Worm (Caenorhabditis elegans) whole organism, L2 larva: Measurements from ENCODE around the gene idhb-1.
A peak's percentile ranks its signal among the peaks of the same experiment; 100 is the strongest.

Experiments
- C34F6.9 ChIP-seq: fragments of 150-350 bp; optimal IDR thresholded peaks from 2 replicates; lab custom pipeline; 2014; ENCODE audit warnings: missing biosample characterization, missing genetic modification characterization
- F13H6.1 ChIP-seq: sonication (generic microtip); optimal IDR thresholded peaks from 2 replicates; lab custom pipeline; 2016; ENCODE audit warnings: missing genetic modification characterization, missing compliant biosample characterization
- R02D3.7 ChIP-seq: fragments of 150-350 bp; optimal IDR thresholded peaks from 2 replicates; lab custom pipeline; 2014; ENCODE audit warnings: missing biosample characterization, missing genetic modification characterization
- Y55F3AM.14 ChIP-seq: fragments of 200-800 bp; sonication (Bioruptor generic); optimal IDR thresholded peaks from 2 replicates; lab custom pipeline; 2018; ENCODE audit warnings: mild to moderate bottlenecking, missing genetic modification characterization, missing compliant biosample characterization
- ZK546.5 ChIP-seq: sonication (generic microtip); optimal IDR thresholded peaks from 2 replicates; lab custom pipeline; 2017; ENCODE audit warnings: missing biosample characterization, missing genetic modification characterization
- alr-1 ChIP-seq: fragments of 150-350 bp; optimal IDR thresholded peaks from 2 replicates; lab custom pipeline; 2014; ENCODE audit warnings: missing biosample characterization, missing genetic modification characterization
- aly-2 ChIP-seq: fragments of 150-350 bp; optimal IDR thresholded peaks from 2 replicates; lab custom pipeline; 2014; ENCODE audit warnings: missing biosample characterization, missing genetic modification characterization
- ama-1 ChIP-seq: fragments of 150-350 bp; optimal IDR thresholded peaks from 2 replicates; lab custom pipeline; 2018; ENCODE audit warnings: inconsistent platforms
- blmp-1 ChIP-seq: sonication (generic microtip); optimal IDR thresholded peaks from 2 replicates; lab custom pipeline; 2017; ENCODE audit warnings: missing genetic modification characterization, mild to moderate bottlenecking, missing compliant biosample characterization, antibody characterized with exemption, moderate library complexity; ENCODE audit not compliant: insufficient read depth
- ceh-16 ChIP-seq: fragments of 150-350 bp; optimal IDR thresholded peaks from 2 replicates; lab custom pipeline; 2014; ENCODE audit warnings: missing biosample characterization, missing genetic modification characterization
- ceh-82 ChIP-seq: fragments of 150-350 bp; optimal IDR thresholded peaks from 2 replicates; lab custom pipeline; 2014; ENCODE audit warnings: missing biosample characterization, missing genetic modification characterization
- crh-2 ChIP-seq: sonication (generic microtip); optimal IDR thresholded peaks from 2 replicates; lab custom pipeline; 2017; ENCODE audit warnings: missing biosample characterization, missing genetic modification characterization
- dmd-4 ChIP-seq: sonication (generic microtip); optimal IDR thresholded peaks from 2 replicates; lab custom pipeline; 2017; ENCODE audit warnings: missing biosample characterization, missing genetic modification characterization
- egl-27 ChIP-seq: sonication (generic microtip); optimal IDR thresholded peaks from 3 replicates; lab custom pipeline; 2017; ENCODE audit warnings: missing biosample characterization, missing genetic modification reagents, missing genetic modification characterization
- elt-1 ChIP-seq: fragments of 150-350 bp; optimal IDR thresholded peaks from 2 replicates; lab custom pipeline; 2014; ENCODE audit warnings: missing biosample characterization, missing genetic modification characterization
- elt-3 ChIP-seq: sonication (generic microtip); optimal IDR thresholded peaks from 2 replicates; lab custom pipeline; 2017; ENCODE audit warnings: missing biosample characterization, missing genetic modification characterization
- fos-1 ChIP-seq: fragments of 150-350 bp; optimal IDR thresholded peaks from 2 replicates; lab custom pipeline; 2014; ENCODE audit warnings: missing biosample characterization, missing genetic modification characterization
- gmeb-1 ChIP-seq: fragments of 150-350 bp; optimal IDR thresholded peaks from 2 replicates; lab custom pipeline; 2014; ENCODE audit warnings: missing biosample characterization, missing genetic modification characterization
- lin-11 ChIP-seq: fragments of 150-350 bp; sonication (generic microtip); optimal IDR thresholded peaks from 2 replicates; lab custom pipeline; 2014; ENCODE audit warnings: missing biosample characterization, missing genetic modification characterization, inconsistent platforms, mixed read lengths
- lin-13 ChIP-seq: fragments of 150-350 bp; optimal IDR thresholded peaks from 2 replicates; lab custom pipeline; 2014; ENCODE audit warnings: missing biosample characterization, missing genetic modification reagents, missing genetic modification characterization
- lin-39 ChIP-seq: fragments of 150-350 bp; optimal IDR thresholded peaks from 2 replicates; lab custom pipeline; 2014; ENCODE audit warnings: missing biosample characterization, missing genetic modification reagents, missing genetic modification characterization
- lsy-2 ChIP-seq, 2 experiments: fragments of 150-350 bp in 1 of 2; sonication (generic microtip) in 1 of 2; optimal IDR thresholded peaks; 2 replicates each; lab custom pipeline; 2014 to 2017; ENCODE audit warnings: missing biosample characterization in 2 of 2, missing genetic modification characterization in 2 of 2
- mab-5 ChIP-seq: fragments of 150-350 bp; optimal IDR thresholded peaks from 2 replicates; lab custom pipeline; 2014; ENCODE audit warnings: missing biosample characterization, missing genetic modification characterization
- mbf-1 ChIP-seq: sonication (generic microtip); optimal IDR thresholded peaks from 2 replicates; lab custom pipeline; 2017; ENCODE audit warnings: missing biosample characterization, missing genetic modification characterization
- mdl-1 ChIP-seq, 2 experiments: fragments of 150-350 bp in 1 of 2; sonication (generic microtip) in 1 of 2; optimal IDR thresholded peaks; 2 replicates each; lab custom pipeline; 2017; ENCODE audit warnings: missing biosample characterization in 2 of 2, missing genetic modification characterization in 2 of 2
- nhr-10 ChIP-seq: sonication (generic microtip); optimal IDR thresholded peaks from 2 replicates; lab custom pipeline; 2017; ENCODE audit warnings: missing biosample characterization, missing genetic modification characterization
- nhr-11 ChIP-seq: fragments of 150-350 bp; optimal IDR thresholded peaks from 2 replicates; lab custom pipeline; 2014; ENCODE audit warnings: missing biosample characterization, missing genetic modification characterization
- nhr-12 ChIP-seq: fragments of 150-350 bp; optimal IDR thresholded peaks from 2 replicates; lab custom pipeline; 2014; ENCODE audit warnings: missing biosample characterization, missing genetic modification characterization
- nhr-129 ChIP-seq: fragments of 150-350 bp; optimal IDR thresholded peaks from 2 replicates; lab custom pipeline; 2014; ENCODE audit warnings: missing biosample characterization, missing genetic modification characterization
- nhr-21 ChIP-seq: fragments of 150-350 bp; optimal IDR thresholded peaks from 2 replicates; lab custom pipeline; 2014; ENCODE audit warnings: missing biosample characterization, missing genetic modification characterization
- nhr-23 ChIP-seq: fragments of 150-350 bp; optimal IDR thresholded peaks from 2 replicates; lab custom pipeline; 2014; ENCODE audit warnings: missing biosample characterization, missing genetic modification reagents, missing genetic modification characterization
- nhr-237 ChIP-seq: fragments of 150-350 bp; optimal IDR thresholded peaks from 2 replicates; lab custom pipeline; 2014; ENCODE audit warnings: missing biosample characterization, missing genetic modification characterization
- nhr-25 ChIP-seq: fragments of 150-350 bp; sonication (generic microtip); optimal IDR thresholded peaks from 3 replicates; lab custom pipeline; 2014; ENCODE audit warnings: missing biosample characterization, missing genetic modification characterization
- nhr-6 ChIP-seq: fragments of 150-350 bp; optimal IDR thresholded peaks from 2 replicates; lab custom pipeline; 2014; ENCODE audit warnings: missing biosample characterization, missing genetic modification characterization
- nhr-77 ChIP-seq: fragments of 150-350 bp; optimal IDR thresholded peaks from 2 replicates; lab custom pipeline; 2014; ENCODE audit warnings: missing biosample characterization, missing genetic modification characterization
- peb-1 ChIP-seq: fragments of 150-350 bp; optimal IDR thresholded peaks from 2 replicates; lab custom pipeline; 2014; ENCODE audit warnings: missing biosample characterization, missing genetic modification characterization
- sem-4 ChIP-seq: fragments of 150-350 bp; optimal IDR thresholded peaks from 2 replicates; lab custom pipeline; 2014; ENCODE audit warnings: missing biosample characterization, missing genetic modification reagents, missing genetic modification characterization
- skn-1 ChIP-seq: sonication (generic microtip); optimal IDR thresholded peaks from 2 replicates; lab custom pipeline; 2017; ENCODE audit warnings: missing biosample characterization, missing genetic modification characterization
- sma-3 ChIP-seq: sonication (generic microtip); optimal IDR thresholded peaks from 2 replicates; lab custom pipeline; 2016; ENCODE audit warnings: missing genetic modification reagents, missing genetic modification characterization, missing compliant biosample characterization
- sma-9 ChIP-seq, 2 experiments: fragments of 150-350 bp in 1 of 2; sonication (generic microtip) in 1 of 2; optimal IDR thresholded peaks; 2 replicates each; lab custom pipeline; 2014 to 2016; ENCODE audit warnings: missing genetic modification characterization in 2 of 2, mild to moderate bottlenecking in 1 of 2, missing biosample characterization in 1 of 2, missing compliant biosample characterization in 1 of 2, missing genetic modification reagents in 1 of 2, moderate library complexity in 1 of 2
- snpc-4 ChIP-seq: fragments of 150-350 bp; optimal IDR thresholded peaks from 2 replicates; lab custom pipeline; 2014; ENCODE audit warnings: missing biosample characterization, missing genetic modification characterization
- unc-39 ChIP-seq: fragments of 150-350 bp; optimal IDR thresholded peaks from 2 replicates; lab custom pipeline; 2014; ENCODE audit warnings: missing biosample characterization, missing genetic modification characterization
- unc-55 ChIP-seq: fragments of 150-350 bp; sonication (generic microtip); optimal IDR thresholded peaks from 3 replicates; lab custom pipeline; 2014; ENCODE audit warnings: missing biosample characterization, missing genetic modification reagents, missing genetic modification characterization
- unc-62 ChIP-seq: fragments of 150-350 bp; optimal IDR thresholded peaks from 2 replicates; lab custom pipeline; 2014; ENCODE audit warnings: missing biosample characterization, missing genetic modification reagents, missing genetic modification characterization
- zag-1 ChIP-seq: fragments of 150-350 bp; optimal IDR thresholded peaks from 2 replicates; lab custom pipeline; 2014; ENCODE audit warnings: missing biosample characterization, missing genetic modification characterization
- ztf-1 ChIP-seq: fragments of 200-800 bp; sonication (Bioruptor generic); conservative IDR thresholded peaks from 2 replicates; pipeline ENCODE4 v1.3.6; 2022; ENCODE audit warnings: missing genetic modification characterization, missing compliant biosample characterization
- ztf-11 ChIP-seq: sonication (generic microtip); optimal IDR thresholded peaks from 2 replicates; lab custom pipeline; 2017; ENCODE audit warnings: missing biosample characterization, missing genetic modification characterization
- ztf-4 ChIP-seq: fragments of 150-350 bp; optimal IDR thresholded peaks from 2 replicates; lab custom pipeline; 2014; ENCODE audit warnings: missing biosample characterization, missing genetic modification characterization

idhb-1 gene

ce11 chrX:14147400-14147799 is 26.5 kb downstream of the idhb-1 start, which contains the start of gene akt-2:
akt-2 (plus strand) TSS chrX:14147700.
- TF ChIP-seq lin-39 (tag; lab: Kevin White, UChicago) (no peak), unc-62 (GFP tag; lab: Kevin White, UChicago) (no peak)

DNA sequence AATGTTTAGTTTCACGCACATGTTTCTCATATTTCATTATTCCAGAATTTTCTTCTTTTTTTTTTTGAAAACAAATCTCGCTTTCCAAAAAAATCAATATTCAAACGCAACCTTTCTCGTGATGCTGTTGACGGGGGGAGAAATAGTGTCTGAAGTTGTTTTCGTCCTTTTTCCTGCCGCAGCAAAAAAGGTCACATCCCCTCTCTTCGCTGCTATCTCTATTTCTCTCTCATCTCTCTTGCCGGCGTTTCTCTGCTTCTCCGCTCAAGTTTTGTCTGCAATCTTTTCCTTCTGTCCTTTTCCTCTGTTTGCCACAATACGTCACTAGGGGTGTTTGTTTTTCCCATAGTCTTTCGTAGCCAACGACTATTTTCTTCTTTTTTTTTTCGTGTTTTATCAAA is 27.1 kb downstream of the idhb-1 start:
- no peak for TF ChIP-seq nhr-237 (tag; lab: Kevin White, UChicago)
- peak; percentile 49 for TF ChIP-seq gmeb-1 (tag; lab: Kevin White, UChicago)
- no peak for TF ChIP-seq aly-2 (tag; lab: Kevin White, UChicago)
- TF ChIP-seq lsy-2 (tag; optimal IDR thresholded peaks at IDR 0.05; lab: Kevin White, UChicago), result peak; percentile 33 to 80
- no peak for TF ChIP-seq unc-39 (tag; lab: Kevin White, UChicago)
- TF ChIP-seq unc-55, result peak; percentile 70
- no peak for TF ChIP-seq alr-1
- TF ChIP-seq dmd-4 (tag; lab: Kevin White, UChicago), result no peak
- TF ChIP-seq C34F6.9 (tag; lab: Kevin White, UChicago), result peak; percentile 89
- TF ChIP-seq Y55F3AM.14 (GFP tag; lab: Kevin White, UChicago), result peak; percentile 49
- peak; percentile 69 for TF ChIP-seq nhr-6 (tag; lab: Kevin White, UChicago)
- no peak for TF ChIP-seq ceh-16 (tag; lab: Kevin White, UChicago)
- peak; percentile 8 for TF ChIP-seq snpc-4 (tag; lab: Kevin White, UChicago)
- peak; percentile 94 for TF ChIP-seq crh-2 (tag; lab: Kevin White, UChicago)
- TF ChIP-seq ceh-82, result peak; percentile 3
- no peak for TF ChIP-seq ZK546.5 (tag; lab: Kevin White, UChicago)
- peak; percentile 50 for TF ChIP-seq ztf-4 (tag; lab: Kevin White, UChicago)
- peak; percentile 41 for TF ChIP-seq lin-11 (tag; lab: Kevin White, UChicago)
- TF ChIP-seq nhr-12, result no peak
- no peak for TF ChIP-seq ztf-1 (GFP tag; lab: Robert Waterston, UW)
- TF ChIP-seq blmp-1 (tag; lab: Kevin White, UChicago), result peak; percentile 43
- peak; percentile 49 for TF ChIP-seq zag-1 (tag; lab: Kevin White, UChicago)
- no peak for TF ChIP-seq nhr-10 (tag; lab: Kevin White, UChicago)
- peak; percentile 66 for TF ChIP-seq lin-13 (GFP tag; lab: Kevin White, UChicago)
- TF ChIP-seq sma-9 (GFP tag; optimal IDR thresholded peaks at IDR 0.05; lab: Kevin White, UChicago), result peak; percentile 85
- TF ChIP-seq sma-9 (tag; optimal IDR thresholded peaks at IDR 0.05; lab: Kevin White, UChicago), result no peak
- no peak for TF ChIP-seq mbf-1
- TF ChIP-seq nhr-21 (tag; lab: Kevin White, UChicago), result peak; percentile 80
- TF ChIP-seq nhr-11 (tag; lab: Kevin White, UChicago), result no peak
- peak; percentile 80 for TF ChIP-seq fos-1
- TF ChIP-seq elt-1 (tag; lab: Kevin White, UChicago), result no peak
- peak; percentile 63 for TF ChIP-seq ama-1 (lab: Kevin White, UChicago)
- no peak for TF ChIP-seq elt-3 (tag; lab: Kevin White, UChicago)
- peak; percentile 55 for TF ChIP-seq peb-1 (tag; lab: Kevin White, UChicago)
- TF ChIP-seq egl-27 (tag; lab: Kevin White, UChicago), result peak; percentile 58
- TF ChIP-seq skn-1, result peak; percentile 61
- peak in 1 of 2 experiments; percentile 69 for TF ChIP-seq mdl-1 (tag; optimal IDR thresholded peaks at IDR 0.05; lab: Kevin White, UChicago)
- TF ChIP-seq F13H6.1 (tag; lab: Kevin White, UChicago), result peak; percentile 78
- peak; percentile 77 for TF ChIP-seq sma-3 (GFP tag; lab: Kevin White, UChicago)
- no peak for TF ChIP-seq ztf-11 (tag; lab: Kevin White, UChicago)
- no peak for TF ChIP-seq unc-62 (GFP tag; lab: Kevin White, UChicago)
- no peak for TF ChIP-seq R02D3.7 (tag; lab: Kevin White, UChicago)
- TF ChIP-seq mab-5 (tag; lab: Kevin White, UChicago), result no peak
- TF ChIP-seq nhr-23 (tag; lab: Kevin White, UChicago), result no peak
- peak; percentile 68 for TF ChIP-seq sem-4 (tag; lab: Kevin White, UChicago)
- TF ChIP-seq nhr-129 (tag; lab: Kevin White, UChicago), result peak; percentile 94
- TF ChIP-seq lin-39 (tag; lab: Kevin White, UChicago), result peak; percentile 22
- no peak for TF ChIP-seq nhr-77 (tag; lab: Kevin White, UChicago)
- peak; percentile 87 for TF ChIP-seq nhr-25 (tag; lab: Kevin White, UChicago)
- TF ChIP-seq, all 48 proteins: peak for 28
